Fruit fly (Drosophila melanogaster): Measurements from ENCODE around the gene CG17672.

Gene CG17672

dm6 chr3L:13015823-13016465, 12.8 kb upstream of the CG17672 start, which contains the start of gene CG11267 (continued):
- TF ChIP-seq hkb (optimal IDR thresholded peaks at IDR 0.05) (no peak), hkb (GFP tag; IDR thresholded peaks at IDR 0.05) (peak; percentile 94), sens (GFP tag) (peak; percentile 93), fd64A (GFP tag; optimal IDR thresholded peaks at IDR 0.05) (no peak), CG33213 (GFP tag; optimal IDR thresholded peaks at IDR 0.05) (peak; percentile 75), esg (GFP tag; conservative IDR thresholded peaks at IDR 0.05) (peak; percentile 93), Atf6 (GFP tag; IDR thresholded peaks at IDR 0.05) (peak; percentile 93), yki (optimal IDR thresholded peaks at IDR 0.05) (no peak), BEAF-32 (GFP tag; optimal IDR thresholded peaks at IDR 0.05) (peak; percentile 23), Hmr (GFP tag; optimal IDR thresholded peaks at IDR 0.05) (peak; percentile 81), pzg (GFP tag; optimal IDR thresholded peaks at IDR 0.05) (peak; percentile 51), crp (GFP tag; optimal IDR thresholded peaks at IDR 0.05) (no peak), exex (tag; optimal IDR thresholded peaks at IDR 0.05) (peak; percentile 67), Dip3 (GFP tag; optimal IDR thresholded peaks at IDR 0.05) (peak; percentile 85), gem (tag; optimal IDR thresholded peaks at IDR 0.05) (peak; percentile 89), CG4424 (GFP tag; optimal IDR thresholded peaks at IDR 0.05) (peak; percentile 85), CG31224 (GFP tag; IDR thresholded peaks at IDR 0.05) (peak; percentile 87), CG4730 (GFP tag; IDR thresholded peaks at IDR 0.05) (peak; percentile 84), ttk (GFP tag; IDR thresholded peaks at IDR 0.05) (peak; percentile 74), CG6689 (GFP tag; IDR thresholded peaks at IDR 0.05) (peak; percentile 91), lilli (GFP tag; optimal IDR thresholded peaks at IDR 0.05) (peak; percentile 85), Scr (GFP tag; IDR thresholded peaks at IDR 0.05; ENCODE audit: partially characterized antibody) (no peak), crc (GFP tag; optimal IDR thresholded peaks at IDR 0.05) (peak; percentile 71), Asciz (GFP tag; optimal IDR thresholded peaks at IDR 0.05) (peak; percentile 78), E2f2 (GFP tag; IDR thresholded peaks at IDR 0.05) (peak; percentile 60), Med (GFP tag) (peak; percentile 98), wor (GFP tag; IDR thresholded peaks at IDR 0.05) (peak; percentile 51; the same call in 1 of the 2 replicates), nmo (GFP tag; optimal IDR thresholded peaks at IDR 0.05) (peak; percentile 92), CG13624 (GFP tag; optimal IDR thresholded peaks at IDR 0.05) (peak; percentile 74), CG2120 (GFP tag; optimal IDR thresholded peaks at IDR 0.05) (peak; percentile 86), CG7556 (GFP tag; optimal IDR thresholded peaks at IDR 0.05) (peak; percentile 76), CG7839 (tag; optimal IDR thresholded peaks at IDR 0.05) (peak; percentile 93), fd96Cb (tag; optimal IDR thresholded peaks at IDR 0.05) (peak; percentile 85), bbx (GFP tag; IDR thresholded peaks at IDR 0.05; ENCODE audit: partially characterized antibody) (no peak), CG10431 (GFP tag; optimal IDR thresholded peaks at IDR 0.05) (peak; percentile 13), danr (GFP tag; IDR thresholded peaks at IDR 0.05) (peak; percentile 78; the same call in 1 of the 2 replicates), Dip2 (GFP tag; IDR thresholded peaks at IDR 0.05) (peak; percentile 29; the same call in 1 of the 2 replicates), nom (GFP tag; optimal IDR thresholded peaks at IDR 0.05) (peak; percentile 60), Aef1 (GFP tag; IDR thresholded peaks at IDR 0.05) (peak; percentile 89), sd (tag; optimal IDR thresholded peaks at IDR 0.05) (no peak), slp2 (GFP tag; optimal IDR thresholded peaks at IDR 0.05) (peak; percentile 67), unc-4 (GFP tag; IDR thresholded peaks at IDR 0.05; ENCODE audit: partially characterized antibody) (no peak), Doc2 (GFP tag; IDR thresholded peaks at IDR 0.05) (no peak), Bteb2 (GFP tag; optimal IDR thresholded peaks at IDR 0.05) (peak; percentile 70), vfl (GFP tag; optimal IDR thresholded peaks at IDR 0.05) (peak; percentile 71), CG11456 (GFP tag; IDR thresholded peaks at IDR 0.05) (peak; percentile 92), Adf1 (GFP tag; IDR thresholded peaks at IDR 0.05) (no peak), CG34422 (GFP tag; IDR thresholded peaks at IDR 0.05) (peak; percentile 93), Sry-β (GFP tag; optimal IDR thresholded peaks at IDR 0.05) (peak; percentile 38), ro (GFP tag; IDR thresholded peaks at IDR 0.05) (peak; percentile 75), stc (GFP tag; IDR thresholded peaks at IDR 0.05) (peak; percentile 94)

All from whole organism, embryonic.